Fruit fly (Drosophila melanogaster) whole organism, embryonic: Measurements from ENCODE around the gene Sik2.

Experiments
- Atf-2 ChIP-seq: fragments of 200-800 bp; sonication (Bioruptor generic); optimal IDR thresholded peaks from 2 replicates; lab custom pipeline; 2016; ENCODE audit warnings: missing biosample characterization, missing genetic modification characterization
- Awh ChIP-seq: fragments of 200-800 bp; sonication (Bioruptor generic); IDR thresholded peaks from 2 replicates; pipeline ENCODE4, ENCODE4 v1.3.6; 2022; ENCODE audit warnings: missing biosample characterization, missing genetic modification characterization
- CG10431 ChIP-seq: fragments of 200-800 bp; sonication (Bioruptor generic); optimal IDR thresholded peaks from 3 replicates; lab custom pipeline; 2018; ENCODE audit warnings: missing biosample characterization, mild to moderate bottlenecking, missing genetic modification characterization
- CG11723 ChIP-seq: fragments of 200-800 bp; sonication (Bioruptor generic); optimal IDR thresholded peaks from 2 replicates; lab custom pipeline; 2017; ENCODE audit warnings: missing biosample characterization, mild to moderate bottlenecking, missing genetic modification characterization
- CG12104 ChIP-seq: fragments of 200-800 bp; sonication (Bioruptor generic); optimal IDR thresholded peaks from 3 replicates; lab custom pipeline; 2016; ENCODE audit warnings: missing biosample characterization, missing genetic modification characterization
- CG13287 ChIP-seq: fragments of 200-800 bp; sonication (Bioruptor generic); IDR thresholded peaks from 2 replicates; pipeline ENCODE4 v1.3.6; 2022; ENCODE audit warnings: missing biosample characterization, missing genetic modification characterization; ENCODE audit not compliant: partially characterized antibody
- CG16779 ChIP-seq: fragments of 200-800 bp; sonication (Bioruptor generic); IDR thresholded peaks from 2 replicates; pipeline ENCODE4 v1.3.6; 2022; ENCODE audit warnings: missing biosample characterization, missing genetic modification characterization
- CG17802 ChIP-seq: fragments of 200-800 bp; sonication (Bioruptor generic); optimal IDR thresholded peaks from 2 replicates; lab custom pipeline; 2018; ENCODE audit warnings: missing biosample characterization, mild to moderate bottlenecking, missing genetic modification characterization, moderate library complexity
- CG17912 ChIP-seq: fragments of 200-800 bp; sonication (Bioruptor generic); optimal IDR thresholded peaks from 2 replicates; lab custom pipeline; 2018; ENCODE audit warnings: missing biosample characterization, mild to moderate bottlenecking, missing genetic modification characterization
- CG2875 ChIP-seq: fragments of 200-800 bp; sonication (Bioruptor generic); optimal IDR thresholded peaks from 2 replicates; lab custom pipeline; 2017; ENCODE audit warnings: missing biosample characterization, mild to moderate bottlenecking, missing genetic modification characterization, missing genetic modification reagents
- CG2889 ChIP-seq: fragments of 200-800 bp; sonication (Bioruptor generic); IDR thresholded peaks from 3 replicates; pipeline ENCODE4 v1.3.6; 2022; ENCODE audit warnings: missing biosample characterization, missing genetic modification characterization
- CG30431 ChIP-seq: fragments of 200-800 bp; sonication (Bioruptor generic); optimal IDR thresholded peaks from 2 replicates; lab custom pipeline; 2017; ENCODE audit warnings: missing biosample characterization, missing genetic modification characterization
- CG3065 ChIP-seq: fragments of 200-800 bp; sonication (Bioruptor generic); optimal IDR thresholded peaks from 2 replicates; lab custom pipeline; 2016; ENCODE audit warnings: missing biosample characterization, missing genetic modification characterization
- CG31224 ChIP-seq: fragments of 200-800 bp; sonication (Bioruptor generic); IDR thresholded peaks from 2 replicates; pipeline ENCODE4 v1.3.6; 2022; ENCODE audit warnings: missing biosample characterization, missing genetic modification characterization
- CG31365 ChIP-seq: fragments of 200-800 bp; sonication (Bioruptor generic); optimal IDR thresholded peaks from 2 replicates; lab custom pipeline; 2018; ENCODE audit warnings: missing biosample characterization, mild to moderate bottlenecking, missing genetic modification characterization
- CG33557 ChIP-seq: fragments of 200-800 bp; sonication (Bioruptor generic); optimal IDR thresholded peaks from 2 replicates; lab custom pipeline; 2019; ENCODE audit warnings: missing biosample characterization, mild to moderate bottlenecking, missing genetic modification characterization, moderate library complexity
- CG34376 ChIP-seq: fragments of 200-800 bp; sonication (Bioruptor generic); optimal IDR thresholded peaks from 2 replicates; lab custom pipeline; 2018; ENCODE audit warnings: missing biosample characterization, mild to moderate bottlenecking, missing genetic modification characterization
- CG3995 ChIP-seq: fragments of 200-800 bp; sonication (Bioruptor generic); optimal IDR thresholded peaks from 3 replicates; lab custom pipeline; 2016; ENCODE audit warnings: missing biosample characterization, missing genetic modification characterization
- CG7357 ChIP-seq: fragments of 200-800 bp; sonication (Bioruptor generic); IDR thresholded peaks from 3 replicates; pipeline ENCODE4 v1.3.6; 2022; ENCODE audit warnings: missing biosample characterization, missing genetic modification characterization
- CG7556 ChIP-seq: fragments of 200-800 bp; sonication (Bioruptor generic); optimal IDR thresholded peaks from 2 replicates; lab custom pipeline; 2017; ENCODE audit warnings: missing biosample characterization, mild to moderate bottlenecking, missing genetic modification characterization
- CG8089 ChIP-seq: fragments of 200-800 bp; sonication (Bioruptor generic); optimal IDR thresholded peaks from 3 replicates; lab custom pipeline; 2016; ENCODE audit warnings: missing biosample characterization, missing genetic modification characterization
- CG9437 ChIP-seq: fragments of 200-800 bp; sonication (Bioruptor generic); optimal IDR thresholded peaks from 2 replicates; lab custom pipeline; 2018; ENCODE audit warnings: missing biosample characterization, mild to moderate bottlenecking, missing genetic modification characterization
- Dip2 ChIP-seq: fragments of 200-800 bp; sonication (Bioruptor generic); IDR thresholded peaks from 2 replicates; pipeline ENCODE4 v1.3.6; 2022; ENCODE audit warnings: missing biosample characterization, missing genetic modification characterization
- E2f1 ChIP-seq: fragments of 200-800 bp; sonication (Bioruptor generic); IDR thresholded peaks from 2 replicates; pipeline ENCODE4 v1.3.6; 2022; ENCODE audit warnings: missing biosample characterization, missing genetic modification characterization
- ERR ChIP-seq: fragments of 200-800 bp; sonication (Bioruptor generic); optimal IDR thresholded peaks from 2 replicates; lab custom pipeline; 2016; ENCODE audit warnings: missing biosample characterization, missing genetic modification characterization
- GATAe ChIP-seq: fragments of 200-800 bp; sonication (Bioruptor generic); conservative IDR thresholded peaks from 2 replicates; pipeline ENCODE4 v1.3.6; 2022; ENCODE audit warnings: missing biosample characterization, missing genetic modification characterization
- HLH3B ChIP-seq: fragments of 200-800 bp; sonication (Bioruptor generic); IDR thresholded peaks from 2 replicates; pipeline ENCODE4 v1.3.6; 2022; ENCODE audit warnings: missing biosample characterization, missing genetic modification characterization
- Lpt ChIP-seq: fragments of >200 bp; optimal IDR thresholded peaks from 2 replicates; lab custom pipeline; 2018; ENCODE audit warnings: missing biosample characterization, missing genetic modification characterization
- NFAT ChIP-seq: fragments of 200-800 bp; sonication (Bioruptor generic); IDR thresholded peaks from 2 replicates; pipeline ENCODE4 v1.3.6; 2022; ENCODE audit warnings: missing biosample characterization, missing genetic modification characterization
- Nf-YC ChIP-seq: fragments of 200-800 bp; optimal IDR thresholded peaks from 3 replicates; lab custom pipeline; 2019; ENCODE audit warnings: missing biosample characterization, mild to moderate bottlenecking, missing genetic modification characterization, moderate library complexity
- Pdp1 ChIP-seq, 2 experiments: fragments of 200-800 bp; sonication (Bioruptor generic); optimal IDR thresholded peaks; 3 replicates each; lab custom pipeline; 2016; ENCODE audit warnings: missing biosample characterization in 2 of 2, missing genetic modification characterization in 2 of 2, mild to moderate bottlenecking in 1 of 2, moderate library complexity in 1 of 2
- Poxn ChIP-seq: fragments of 200-800 bp; sonication (Bioruptor generic); IDR thresholded peaks from 2 replicates; pipeline ENCODE4 v1.3.6; 2022; ENCODE audit warnings: missing biosample characterization, missing genetic modification characterization
- Usf ChIP-seq: fragments of 200-800 bp; sonication (Bioruptor generic); optimal IDR thresholded peaks from 2 replicates; lab custom pipeline; 2017; ENCODE audit warnings: missing genotype, missing biosample characterization, missing genetic modification characterization
- al ChIP-seq: fragments of 200-800 bp; sonication (Bioruptor generic); IDR thresholded peaks from 2 replicates; pipeline ENCODE4 v1.3.6; 2022; ENCODE audit warnings: missing biosample characterization, missing genetic modification characterization
- bcd ChIP-seq: fragments of 200-800 bp; sonication (Bioruptor generic); optimal IDR thresholded peaks from 2 replicates; lab custom pipeline; 2017; ENCODE audit warnings: missing biosample characterization, mild to moderate bottlenecking, missing genetic modification characterization
- chn ChIP-seq: fragments of 200-800 bp; sonication (Bioruptor generic); optimal IDR thresholded peaks from 2 replicates; lab custom pipeline; 2016; ENCODE audit warnings: missing biosample characterization, missing genetic modification characterization
- ci ChIP-seq: fragments of 200-800 bp; sonication (Bioruptor generic); IDR thresholded peaks from 3 replicates; pipeline ENCODE4 v1.3.6; 2022; ENCODE audit warnings: missing biosample characterization, missing genetic modification characterization
- fd64A ChIP-seq: fragments of 200-800 bp; sonication (Bioruptor generic); optimal IDR thresholded peaks from 3 replicates; lab custom pipeline; 2018; ENCODE audit warnings: missing biosample characterization, mild to moderate bottlenecking, missing genetic modification characterization
- grn ChIP-seq: fragments of 200-800 bp; sonication (Bioruptor generic); optimal IDR thresholded peaks from 3 replicates; lab custom pipeline; 2017; ENCODE audit warnings: missing biosample characterization, missing genetic modification characterization
- gro ChIP-seq: fragments of 200-800 bp; sonication (Bioruptor generic); optimal IDR thresholded peaks from 2 replicates; lab custom pipeline; 2016; ENCODE audit warnings: missing biosample characterization, missing genetic modification characterization
- maf-S ChIP-seq: fragments of 200-800 bp; sonication (Bioruptor generic); optimal IDR thresholded peaks from 2 replicates; lab custom pipeline; 2016; ENCODE audit warnings: missing biosample characterization, missing genetic modification characterization
- mam ChIP-seq: fragments of 200-800 bp; sonication (Bioruptor generic); optimal IDR thresholded peaks from 3 replicates; lab custom pipeline; 2016; ENCODE audit warnings: missing biosample characterization, missing genetic modification characterization
- nau ChIP-seq: fragments of 200-800 bp; sonication (Bioruptor generic); optimal IDR thresholded peaks from 3 replicates; lab custom pipeline; 2017; ENCODE audit warnings: missing biosample characterization, mild to moderate bottlenecking, missing genetic modification characterization, missing genetic modification reagents
- onecut ChIP-seq: fragments of 200-800 bp; sonication (Bioruptor generic); IDR thresholded peaks from 2 replicates; pipeline ENCODE4 v1.3.6; 2022; ENCODE audit warnings: missing biosample characterization, missing genetic modification characterization
- pan ChIP-seq, 4 experiments: fragments of >200 bp in 3 of 4; fragments of 200-800 bp in 1 of 4; sonication (Bioruptor generic) in 1 of 4; optimal IDR thresholded peaks in 3 of 4; IDR thresholded peaks in 1 of 4; 2 replicates each; pipeline versions ENCODE4 v1.3.6 to Lab custom; 2017 to 2022; ENCODE audit warnings: missing biosample characterization in 2 of 4, missing genetic modification characterization in 2 of 4, mixed read lengths in 1 of 4
- scrt ChIP-seq: fragments of 200-800 bp; sonication (Bioruptor generic); optimal IDR thresholded peaks from 2 replicates; lab custom pipeline; 2018; ENCODE audit warnings: missing biosample characterization, mild to moderate bottlenecking, missing genetic modification characterization, moderate library complexity
- seq ChIP-seq: fragments of 200-800 bp; sonication (Bioruptor generic); IDR thresholded peaks from 2 replicates; pipeline ENCODE4 v1.3.6; 2022; ENCODE audit warnings: missing biosample characterization, missing genetic modification characterization
- slbo ChIP-seq: fragments of 200-800 bp; sonication (Bioruptor generic); IDR thresholded peaks from 2 replicates; pipeline ENCODE4 v1.3.6; 2022; ENCODE audit warnings: missing biosample characterization, missing genetic modification characterization
- usp ChIP-seq: fragments of >200 bp; optimal IDR thresholded peaks from 2 replicates; lab custom pipeline; 2017; ENCODE audit warnings: missing biosample characterization, missing genetic modification characterization
- wdn ChIP-seq: fragments of 200-800 bp; sonication (Bioruptor generic); IDR thresholded peaks from 2 replicates; pipeline ENCODE4 v1.3.6; 2022; ENCODE audit warnings: missing biosample characterization, missing genetic modification characterization

Sik2 gene

dm6 chrX:2041981-2042847 lies 19.5 kb downstream of the Sik2 start, which contains the start of the genes Actn and usp (continued):
- TF ChIP-seq CG7357 (peak; percentile 89), bcd (peak; percentile 31), Pdp1 (GFP tag; optimal IDR thresholded peaks at IDR 0.05; lab: Kevin White, UChicago) (peak in 1 of 2 experiments; percentile 27), CG17802 (tag; lab: Kevin White, UChicago) (peak; percentile 83), scrt (GFP tag; lab: Kevin White, UChicago) (no peak), grn (GFP tag; lab: Kevin White, UChicago) (no peak), pan (optimal IDR thresholded peaks at IDR 0.05; lab: Kevin White, UChicago) (no peak), pan (GFP tag; optimal IDR thresholded peaks at IDR 0.05 in 1 of 2, IDR thresholded peaks at IDR 0.05 in 1 of 2) (no peak), ERR (no peak), CG31224 (no peak), CG30431 (GFP tag; lab: Kevin White, UChicago) (no peak), CG3065 (no peak), Dip2 (GFP tag; lab: Robert Waterston, UW) (no peak), slbo (GFP tag; lab: Robert Waterston, UW) (peak; percentile 33; the same call in 1 of the 2 replicates), CG2875 (no peak), CG33557 (GFP tag; lab: Kevin White, UChicago) (no peak), chn (GFP tag; lab: Kevin White, UChicago) (no peak), CG31365 (tag; lab: Kevin White, UChicago) (no peak), CG16779 (GFP tag; lab: Robert Waterston, UW) (no peak), fd64A (no peak), onecut (no peak), nau (GFP tag; lab: Kevin White, UChicago) (no peak), CG11723 (GFP tag; lab: Kevin White, UChicago) (no peak), Usf (GFP tag; lab: Kevin White, UChicago) (no peak), wdn (GFP tag; lab: Robert Waterston, UW) (no peak), CG12104 (GFP tag; lab: Kevin White, UChicago) (no peak), Atf-2 (GFP tag; lab: Kevin White, UChicago) (no peak), Poxn (GFP tag; lab: Robert Waterston, UW) (no peak), CG8089 (GFP tag; lab: Kevin White, UChicago) (no peak), usp (GFP tag; lab: Kevin White, UChicago) (no peak), CG3995 (peak; percentile 39), al (no peak), E2f1 (GFP tag; lab: Robert Waterston, UW) (no peak), mam (GFP tag; lab: Kevin White, UChicago) (no peak), CG13287 (GFP tag; lab: Robert Waterston, UW) (peak; percentile 45), GATAe (GFP tag; lab: Robert Waterston, UW) (no peak), CG34376 (GFP tag; lab: Kevin White, UChicago) (peak; percentile 12), CG10431 (GFP tag; lab: Kevin White, UChicago) (no peak), CG9437 (GFP tag; lab: Kevin White, UChicago) (no peak), gro (no peak), CG2889 (GFP tag; lab: Robert Waterston, UW) (no peak), NFAT (GFP tag; lab: Robert Waterston, UW) (no peak), seq (GFP tag; lab: Robert Waterston, UW) (0 out of 2 replicates have a peak, but pooled peaks have one; percentile 10), maf-S (GFP tag; lab: Kevin White, UChicago) (no peak), Nf-YC (peak; percentile 16), CG17912 (GFP tag; lab: Kevin White, UChicago) (no peak), Awh (GFP tag; lab: Robert Waterston, UW) (no peak), CG7556 (GFP tag; lab: Kevin White, UChicago) (no peak), Lpt (GFP tag; lab: Kevin White, UChicago) (no peak), HLH3B (0 out of 2 replicates have a peak, but pooled peaks have one; percentile 10), ci (peak; percentile 43; the same call in 1 of the 3 replicates)
